Worm (Caenorhabditis elegans): ENCODE data around the gene tbx-37.

tbx-37 gene

ce11 chrIII:11243421-11243820 is 16.5 kb upstream of the tbx-37 start:
- TF ChIP-seq atf-7 (tag; optimal IDR thresholded peaks at IDR 0.05) (peak; percentile 42), B0336.3 (GFP tag; IDR thresholded peaks at IDR 0.05) (peak; percentile 70; the same call in 1 of the 2 replicates), F39B2.1 (GFP tag; IDR thresholded peaks at IDR 0.05) (no peak), nhr-90 (tag; optimal IDR thresholded peaks at IDR 0.05) (peak; percentile 37), ama-1 (optimal IDR thresholded peaks at IDR 0.05) (no peak), ama-1 (GFP tag; optimal IDR thresholded peaks at IDR 0.05) (no peak), madf-10 (tag; optimal IDR thresholded peaks at IDR 0.05) (peak; percentile 56), mes-4 (tag; optimal IDR thresholded peaks at IDR 0.05) (no peak), hmg-1.2 (GFP tag; IDR thresholded peaks at IDR 0.05) (peak; percentile 54; the same call in 1 of the 2 replicates), sea-2 (GFP tag; IDR thresholded peaks at IDR 0.05) (no peak), K12H6.12 (tag; optimal IDR thresholded peaks at IDR 0.05) (peak; percentile 23), bed-1 (GFP tag; IDR thresholded peaks at IDR 0.05) (no peak), lin-40 (tag; optimal IDR thresholded peaks at IDR 0.05) (peak; percentile 56), tbp1 (GFP tag; optimal IDR thresholded peaks at IDR 0.05) (peak; percentile 38), nhr-80 (tag; optimal IDR thresholded peaks at IDR 0.05) (peak; percentile 89), F33H1.4 (GFP tag; IDR thresholded peaks at IDR 0.05) (no peak), ZK185.1 (tag; optimal IDR thresholded peaks at IDR 0.05; ENCODE audit: poor library complexity, severe bottlenecking) (peak; percentile 69), ceh-91 (GFP tag; IDR thresholded peaks at IDR 0.05) (no peak), unc-62 (GFP tag; optimal IDR thresholded peaks at IDR 0.05) (peak; percentile 45), tlf-1 (GFP tag; optimal IDR thresholded peaks at IDR 0.05) (no peak), snpc-1.1 (tag; optimal IDR thresholded peaks at IDR 0.05; ENCODE audit: insufficient read depth) (no peak), unc-130 (GFP tag; optimal IDR thresholded peaks at IDR 0.05) (no peak), ztf-28 (GFP tag; IDR thresholded peaks at IDR 0.05) (no peak), let-607 (tag; optimal IDR thresholded peaks at IDR 0.05) (peak; percentile 38 to 57), Y56A3A.18 (GFP tag; IDR thresholded peaks at IDR 0.05) (0 out of 2 replicates have a peak, but pooled peaks have one; percentile 34), F23B12.7 (tag; optimal IDR thresholded peaks at IDR 0.05; ENCODE audit: insufficient read depth) (peak; percentile 71), somi-1 (GFP tag; optimal IDR thresholded peaks at IDR 0.05) (peak; percentile 38), snpc-4 (GFP tag; optimal IDR thresholded peaks at IDR 0.05) (no peak), snpc-4 (tag; optimal IDR thresholded peaks at IDR 0.05) (peak; percentile 26 to 69 (median 48)), nhr-27 (tag; optimal IDR thresholded peaks at IDR 0.05) (no peak), attf-5 (GFP tag; optimal IDR thresholded peaks at IDR 0.05) (peak; percentile 41), lin-54 (GFP tag; optimal IDR thresholded peaks at IDR 0.05) (peak; percentile 11), zfh-2 (GFP tag; conservative IDR thresholded peaks at IDR 0.05) (peak; percentile 45; the same call in 1 of the 2 replicates), snpc-3.4 (tag; optimal IDR thresholded peaks at IDR 0.05) (no peak), madf-8 (GFP tag; conservative IDR thresholded peaks at IDR 0.05) (no peak), cebp-1 (GFP tag; IDR thresholded peaks at IDR 0.05) (peak; percentile 42; the same call in 1 of the 2 replicates), cebp-1 (tag; optimal IDR thresholded peaks at IDR 0.05) (peak; percentile 65), dox-1 (GFP tag; IDR thresholded peaks at IDR 0.05) (peak; percentile 81), nfyb-1 (GFP tag; IDR thresholded peaks at IDR 0.05) (0 out of 2 replicates have a peak, but pooled peaks have one; percentile 49), F52B5.7 (tag; optimal IDR thresholded peaks at IDR 0.05) (no peak), hlh-26 (GFP tag; conservative IDR thresholded peaks at IDR 0.05) (no peak), Y53F4B.3 (GFP tag; IDR thresholded peaks at IDR 0.05) (no peak)

Data from whole organism, young adult.